Worm (Caenorhabditis elegans): ENCODE data around the gene Y11D7A.9.

DNA sequence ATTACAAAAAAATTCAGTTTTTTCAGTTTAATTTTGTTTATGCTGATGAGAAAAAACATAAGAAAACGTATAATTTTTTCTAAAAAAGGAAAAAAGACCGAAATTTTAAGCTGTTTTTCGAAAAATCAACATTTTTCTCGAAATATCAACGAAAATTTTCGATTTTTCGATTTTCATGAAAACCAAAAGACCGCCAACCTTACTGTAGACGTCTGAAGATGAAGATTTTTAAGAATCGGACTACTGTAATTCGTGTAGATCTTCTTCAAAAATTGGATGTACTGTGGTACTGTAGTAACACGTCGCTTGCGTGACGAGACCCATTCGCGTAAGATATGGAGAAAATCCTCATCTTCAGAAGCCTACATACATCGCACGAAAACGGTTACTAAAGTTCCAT lies 45.1 kb downstream of the Y11D7A.9 start:
- TF ChIP-seq ref-1 (GFP tag; conservative IDR thresholded peaks at IDR 0.05): no peak
- no peak for TF ChIP-seq tab-1 (GFP tag; IDR thresholded peaks at IDR 0.05)
